Fruit fly (Drosophila melanogaster) Kc167 (cell line): Measurements from ENCODE around the gene kni.

Source experiments
- Myc ChIP-seq: fragments of >200 bp; optimal IDR thresholded peaks from 2 replicates; lab custom pipeline; 2017; ENCODE audit warnings: missing external identifiers
- Sin3A ChIP-seq: fragments of >200 bp; optimal IDR thresholded peaks from 2 replicates; lab custom pipeline; 2018; ENCODE audit warnings: missing external identifiers
- insv ChIP-seq: fragments of >200 bp; optimal IDR thresholded peaks from 3 replicates; lab custom pipeline; 2018; ENCODE audit warnings: missing external identifiers

DNA sequence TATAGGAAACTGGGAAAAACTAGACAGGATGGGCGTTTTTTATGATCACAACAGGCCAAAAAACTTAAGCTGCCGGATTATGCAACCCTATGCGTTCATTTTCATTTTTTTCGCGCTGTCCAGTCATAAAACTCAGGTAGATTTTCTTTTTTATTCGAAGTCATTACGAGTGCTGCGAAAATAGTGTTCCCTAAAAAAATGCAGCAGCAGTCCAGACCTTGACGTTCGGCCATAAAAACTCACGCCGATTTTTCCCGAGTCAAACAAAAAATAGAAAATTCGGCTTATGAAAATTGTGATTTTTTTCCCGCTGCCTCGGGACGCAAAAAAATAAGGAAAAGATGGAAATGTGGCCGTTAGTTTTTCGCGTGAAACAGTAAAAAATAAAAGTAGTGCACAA lies 594 bp downstream of the kni start:
- TF ChIP-seq Sin3A (no peak), insv (lab: Kevin White, UChicago) (no peak), Myc (lab: Kevin White, UChicago) (no peak)
